Fruit fly (Drosophila melanogaster) whole organism, embryonic: ENCODE measurements around the gene Ku80.

Source experiments
- Antp ChIP-seq: fragments of 200-800 bp; sonication (Bioruptor generic); optimal IDR thresholded peaks from 3 replicates; lab custom pipeline; 2016; ENCODE audit warnings: missing biosample characterization, missing genetic modification characterization
- BEAF-32 ChIP-seq: fragments of 200-800 bp; sonication (Bioruptor generic); optimal IDR thresholded peaks from 3 replicates; lab custom pipeline; 2017; ENCODE audit warnings: missing biosample characterization, missing genetic modification characterization, mild to moderate bottlenecking, moderate library complexity, missing genetic modification reagents
- Bdp1 ChIP-seq: fragments of 200-800 bp; sonication (Bioruptor generic); optimal IDR thresholded peaks from 3 replicates; lab custom pipeline; 2016; ENCODE audit warnings: missing biosample characterization, missing genetic modification characterization
- Bgb ChIP-seq: fragments of 200-800 bp; sonication (Bioruptor generic); IDR thresholded peaks from 2 replicates; pipeline ENCODE4 v1.3.6; 2022; ENCODE audit warnings: missing biosample characterization, missing genetic modification characterization; ENCODE audit not compliant: partially characterized antibody
- CG10147 ChIP-seq: fragments of 200-800 bp; sonication (Bioruptor generic); optimal IDR thresholded peaks from 2 replicates; lab custom pipeline; 2019; ENCODE audit warnings: missing biosample characterization, mild to moderate bottlenecking, missing genetic modification characterization, moderate library complexity
- CG1024 ChIP-seq: fragments of 200-800 bp; sonication (Bioruptor generic); IDR thresholded peaks from 2 replicates; pipeline ENCODE4 v1.3.6; 2022; ENCODE audit warnings: missing biosample characterization, missing genetic modification characterization
- CG10979 ChIP-seq: fragments of 200-800 bp; sonication (Bioruptor generic); optimal IDR thresholded peaks from 2 replicates; lab custom pipeline; 2018; ENCODE audit warnings: missing biosample characterization, mild to moderate bottlenecking, missing genetic modification characterization, moderate library complexity
- CG12104 ChIP-seq: fragments of 200-800 bp; sonication (Bioruptor generic); optimal IDR thresholded peaks from 3 replicates; lab custom pipeline; 2016; ENCODE audit warnings: missing biosample characterization, missing genetic modification characterization
- CG12942 ChIP-seq: fragments of 200-800 bp; sonication (Bioruptor generic); optimal IDR thresholded peaks from 3 replicates; lab custom pipeline; 2016; ENCODE audit warnings: missing biosample characterization, missing genetic modification characterization
- CG14014 ChIP-seq: fragments of 200-800 bp; sonication (Bioruptor generic); IDR thresholded peaks from 2 replicates; pipeline ENCODE4 v1.3.6; 2022; ENCODE audit warnings: missing biosample characterization, missing genetic modification characterization
- CG14441 ChIP-seq: fragments of 200-800 bp; sonication (Bioruptor generic); IDR thresholded peaks from 2 replicates; pipeline ENCODE4 v1.3.6; 2022; ENCODE audit warnings: missing biosample characterization, missing genetic modification characterization
- CG15073 ChIP-seq: fragments of 200-800 bp; sonication (Bioruptor generic); optimal IDR thresholded peaks from 2 replicates; lab custom pipeline; 2016; ENCODE audit warnings: missing biosample characterization, missing genetic modification characterization
- CG2129 ChIP-seq: fragments of 200-800 bp; sonication (Bioruptor generic); IDR thresholded peaks from 2 replicates; pipeline ENCODE4 v1.3.6; 2022; ENCODE audit warnings: missing biosample characterization, missing genetic modification characterization; ENCODE audit not compliant: partially characterized antibody
- CG32772 ChIP-seq: fragments of 200-800 bp; sonication (Bioruptor generic); IDR thresholded peaks from 2 replicates; pipeline ENCODE4 v1.3.6; 2022; ENCODE audit warnings: missing biosample characterization, missing genetic modification characterization
- CG34224 ChIP-seq: fragments of 200-800 bp; sonication (Bioruptor generic); IDR thresholded peaks from 3 replicates; pipeline ENCODE4 v1.3.6; 2022; ENCODE audit warnings: missing biosample characterization, missing genetic modification characterization; ENCODE audit not compliant: partially characterized antibody
- CG3726 ChIP-seq: fragments of 200-800 bp; sonication (Bioruptor generic); IDR thresholded peaks from 3 replicates; pipeline ENCODE4, ENCODE4 v1.3.6; 2022; ENCODE audit warnings: missing biosample characterization, missing genetic modification characterization
- CG42726 ChIP-seq: fragments of 200-800 bp; sonication (Bioruptor generic); IDR thresholded peaks from 2 replicates; pipeline ENCODE4 v1.3.6; 2022; ENCODE audit warnings: missing biosample characterization, missing genetic modification characterization; ENCODE audit not compliant: partially characterized antibody
- CG4424 ChIP-seq: fragments of 200-800 bp; sonication (Bioruptor generic); optimal IDR thresholded peaks from 3 replicates; lab custom pipeline; 2016; ENCODE audit warnings: missing biosample characterization, missing genetic modification characterization
- CG4854 ChIP-seq: fragments of 200-800 bp; sonication (Bioruptor generic); optimal IDR thresholded peaks from 2 replicates; lab custom pipeline; 2016; ENCODE audit warnings: missing biosample characterization, missing genetic modification characterization, inconsistent platforms
- CG5245 ChIP-seq: fragments of 200-800 bp; sonication (Bioruptor generic); optimal IDR thresholded peaks from 3 replicates; lab custom pipeline; 2016; ENCODE audit warnings: missing biosample characterization, missing genetic modification characterization
- CG7928 ChIP-seq: fragments of 200-800 bp; sonication (Bioruptor generic); optimal IDR thresholded peaks from 2 replicates; lab custom pipeline; 2017; ENCODE audit warnings: missing biosample characterization, mild to moderate bottlenecking, missing genetic modification characterization
- CTCF ChIP-seq: fragments of 200-800 bp; sonication (Bioruptor generic); optimal IDR thresholded peaks from 2 replicates; lab custom pipeline; 2017; ENCODE audit warnings: missing biosample characterization, mild to moderate bottlenecking, missing genetic modification characterization, moderate library complexity
- Deaf1 ChIP-seq: fragments of 200-800 bp; optimal IDR thresholded peaks from 3 replicates; lab custom pipeline; 2019; ENCODE audit warnings: missing biosample characterization, mild to moderate bottlenecking, missing genetic modification characterization, moderate library complexity
- Dip3 ChIP-seq: fragments of 200-800 bp; sonication (Bioruptor generic); optimal IDR thresholded peaks from 3 replicates; lab custom pipeline; 2016; ENCODE audit warnings: missing biosample characterization, missing genetic modification characterization
- E2f1 ChIP-seq: fragments of 200-800 bp; sonication (Bioruptor generic); IDR thresholded peaks from 2 replicates; pipeline ENCODE4 v1.3.6; 2022; ENCODE audit warnings: missing biosample characterization, missing genetic modification characterization
- E2f2 ChIP-seq: fragments of 200-800 bp; sonication (Bioruptor generic); IDR thresholded peaks from 2 replicates; pipeline ENCODE4 v1.3.6; 2022; ENCODE audit warnings: missing biosample characterization, missing genetic modification characterization
- HmgZ ChIP-seq: fragments of 200-800 bp; sonication (Bioruptor generic); optimal IDR thresholded peaks from 2 replicates; lab custom pipeline; 2018; ENCODE audit warnings: missing biosample characterization, mild to moderate bottlenecking, missing genetic modification characterization
- Kr ChIP-seq: fragments of 200-800 bp; sonication (Bioruptor generic); optimal IDR thresholded peaks from 2 replicates; lab custom pipeline; 2017; ENCODE audit warnings: missing biosample characterization, mild to moderate bottlenecking, missing genetic modification characterization
- Med ChIP-seq: fragments of 200-800 bp; sonication (Bioruptor generic); peaks from one replicate; lab custom pipeline; 2016; ENCODE audit warnings: missing biosample characterization, missing genetic modification characterization, mild to moderate bottlenecking, inconsistent platforms, moderate library complexity
- Sin3A ChIP-seq: fragments of >200 bp; optimal IDR thresholded peaks from 2 replicates; lab custom pipeline; 2018
- Six4 ChIP-seq: fragments of 200-800 bp; sonication (Bioruptor generic); optimal IDR thresholded peaks from 2 replicates; lab custom pipeline; 2016; ENCODE audit warnings: missing biosample characterization, missing genetic modification characterization
- Trl ChIP-seq, 3 experiments: fragments of >200 bp in 2 of 3; fragments of 200-800 bp in 1 of 3; sonication (Bioruptor generic) in 1 of 3; optimal IDR thresholded peaks; 2 replicates in 1 of 3; 3 replicates in 2 of 3; lab custom pipeline; 2016 to 2017; ENCODE audit warnings: missing biosample characterization in 1 of 3, missing genetic modification characterization in 1 of 3
- aop ChIP-seq: fragments of 200-800 bp; sonication (Bioruptor generic); IDR thresholded peaks from 2 replicates; pipeline ENCODE4 v1.3.6; 2022; ENCODE audit warnings: missing biosample characterization, missing genetic modification characterization
- btn ChIP-seq: fragments of 200-800 bp; sonication (Bioruptor generic); optimal IDR thresholded peaks from 2 replicates; lab custom pipeline; 2016; ENCODE audit warnings: missing biosample characterization, missing genetic modification characterization
- cato ChIP-seq: fragments of 200-800 bp; sonication (Bioruptor generic); optimal IDR thresholded peaks from 2 replicates; lab custom pipeline; 2016; ENCODE audit warnings: missing biosample characterization, missing genetic modification characterization, borderline replicate concordance
- dmrt99B ChIP-seq: fragments of 200-800 bp; sonication (Bioruptor generic); optimal IDR thresholded peaks from 2 replicates; lab custom pipeline; 2018; ENCODE audit warnings: missing biosample characterization, mild to moderate bottlenecking, missing genetic modification characterization, moderate library complexity
- dpn ChIP-seq, 2 experiments: fragments of 200-800 bp; sonication (Bioruptor generic); optimal IDR thresholded peaks; 3 replicates each; lab custom pipeline; 2016; ENCODE audit warnings: missing biosample characterization in 2 of 2, missing genetic modification characterization in 2 of 2
- ewg ChIP-seq: fragments of 200-800 bp; sonication (Bioruptor generic); optimal IDR thresholded peaks from 3 replicates; lab custom pipeline; 2017; ENCODE audit warnings: mild to moderate bottlenecking, missing biosample characterization, missing genetic modification reagents, missing genetic modification characterization
- ftz-f1 ChIP-seq: fragments of 200-800 bp; sonication (Bioruptor generic); optimal IDR thresholded peaks from 2 replicates; lab custom pipeline; 2016; ENCODE audit warnings: missing biosample characterization, missing genetic modification characterization
- kni ChIP-seq: fragments of 200-800 bp; sonication (Bioruptor generic); optimal IDR thresholded peaks from 3 replicates; lab custom pipeline; 2017; ENCODE audit warnings: mild to moderate bottlenecking, missing biosample characterization, missing genetic modification reagents, missing genetic modification characterization
- onecut ChIP-seq: fragments of 200-800 bp; sonication (Bioruptor generic); IDR thresholded peaks from 2 replicates; pipeline ENCODE4 v1.3.6; 2022; ENCODE audit warnings: missing biosample characterization, missing genetic modification characterization
- p53 ChIP-seq: fragments of 200-800 bp; sonication (Bioruptor generic); optimal IDR thresholded peaks from 2 replicates; lab custom pipeline; 2016; ENCODE audit warnings: missing biosample characterization, missing genetic modification characterization
- stwl ChIP-seq: fragments of 200-800 bp; sonication (Bioruptor generic); optimal IDR thresholded peaks from 3 replicates; lab custom pipeline; 2018; ENCODE audit warnings: missing biosample characterization, mild to moderate bottlenecking, missing genetic modification characterization, moderate library complexity
- tio ChIP-seq: fragments of 200-800 bp; sonication (Bioruptor generic); optimal IDR thresholded peaks from 2 replicates; lab custom pipeline; 2017; ENCODE audit warnings: missing biosample characterization, missing genetic modification characterization, inconsistent platforms
- trem ChIP-seq: fragments of 200-800 bp; optimal IDR thresholded peaks from 3 replicates; lab custom pipeline; 2019; ENCODE audit warnings: missing biosample characterization, mild to moderate bottlenecking, missing genetic modification characterization, moderate library complexity
- unc-4 ChIP-seq: fragments of 200-800 bp; sonication (Bioruptor generic); IDR thresholded peaks from 2 replicates; pipeline ENCODE4 v1.3.6; 2022; ENCODE audit warnings: missing biosample characterization, missing genetic modification characterization; ENCODE audit not compliant: partially characterized antibody
- unpg ChIP-seq: fragments of 200-800 bp; sonication (Bioruptor generic); optimal IDR thresholded peaks from 3 replicates; lab custom pipeline; 2018; ENCODE audit warnings: missing biosample characterization, mild to moderate bottlenecking, missing genetic modification characterization, moderate library complexity
- wek ChIP-seq: fragments of 200-800 bp; sonication (Bioruptor generic); optimal IDR thresholded peaks from 3 replicates; lab custom pipeline; 2018; ENCODE audit warnings: missing biosample characterization, mild to moderate bottlenecking, missing genetic modification characterization, moderate library complexity
- zen2 ChIP-seq: fragments of 200-800 bp; sonication (Bioruptor generic); IDR thresholded peaks from 3 replicates; pipeline ENCODE4 v1.3.6; 2022; ENCODE audit warnings: missing biosample characterization, missing genetic modification characterization; ENCODE audit not compliant: partially characterized antibody

The Ku80 gene

DNA sequence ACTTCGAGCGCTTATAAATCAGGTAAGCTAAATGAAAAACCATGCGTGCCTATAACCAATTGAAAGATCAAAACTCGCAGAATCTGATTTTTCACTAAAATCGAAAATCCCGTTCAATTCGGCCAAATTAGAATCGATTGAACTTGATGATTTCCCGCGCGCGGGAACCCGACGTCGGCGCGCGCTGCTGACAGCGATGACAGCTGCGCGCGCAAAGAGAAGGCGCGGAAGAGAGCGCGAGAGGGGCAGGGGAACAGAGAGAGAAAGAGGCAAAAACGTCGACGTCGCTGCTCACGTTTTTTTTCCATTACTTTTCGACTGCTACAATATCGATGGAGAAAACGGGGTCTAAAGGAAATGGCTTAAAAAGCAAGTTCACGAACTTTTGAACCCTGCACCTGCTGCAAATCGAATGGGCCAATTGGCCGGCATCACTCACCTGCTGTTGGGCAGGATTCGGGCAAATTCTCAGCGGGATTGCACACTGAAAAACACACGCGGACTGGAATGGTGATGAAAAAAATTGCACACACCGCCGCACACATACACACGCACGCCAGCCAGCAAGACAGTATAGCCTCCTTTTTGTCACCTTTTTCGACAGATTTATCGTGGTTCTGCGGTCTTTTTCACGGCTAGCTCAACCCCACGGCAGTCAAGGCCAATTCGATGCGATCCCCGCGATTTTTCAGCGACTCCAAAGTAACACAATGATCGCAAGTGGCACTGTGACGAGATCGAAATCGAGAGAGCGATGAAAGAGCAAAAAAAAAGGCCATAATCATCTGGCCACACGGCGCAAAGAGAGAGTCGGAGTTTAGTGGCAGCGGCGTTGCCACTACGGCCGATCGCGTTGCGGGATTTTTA, 23.3 kb downstream of the Ku80 start, which contains the start of gene CycE (continued):
- TF ChIP-seq CG14441 (GFP tag; lab: Robert Waterston, UW) (no peak), dmrt99B (tag; lab: Kevin White, UChicago) (no peak), CG5245 (GFP tag; lab: Kevin White, UChicago) (no peak), CG7928 (no peak), Bgb (GFP tag; lab: Robert Waterston, UW) (no peak; the same call in 1 of the 2 replicates), CG34224 (GFP tag; lab: Robert Waterston, UW) (0 out of 3 replicates have a peak, but pooled peaks have one; percentile 7), Deaf1 (tag; lab: Kevin White, UChicago) (no peak), kni (GFP tag; lab: Kevin White, UChicago) (peak; percentile 12), E2f2 (GFP tag; lab: Robert Waterston, UW) (peak; percentile 96; the same call in 1 of the 2 replicates), CG10147 (GFP tag; lab: Kevin White, UChicago) (no peak), ftz-f1 (GFP tag; lab: Kevin White, UChicago) (no peak), CG12104 (GFP tag; lab: Kevin White, UChicago) (no peak), zen2 (GFP tag; lab: Robert Waterston, UW) (no peak), CG15073 (GFP tag; lab: Kevin White, UChicago) (no peak), CG4854 (GFP tag; lab: Kevin White, UChicago) (no peak), unpg (no peak), CG3726 (GFP tag; lab: Robert Waterston, UW) (no peak), stwl (tag; lab: Kevin White, UChicago) (peak; percentile 4), CG32772 (GFP tag; lab: Robert Waterston, UW) (no peak), onecut (no peak), btn (GFP tag; lab: Kevin White, UChicago) (no peak), Kr (GFP tag; lab: Kevin White, UChicago) (no peak), CG2129 (no peak), aop (GFP tag; lab: Robert Waterston, UW) (no peak), BEAF-32 (GFP tag; lab: Kevin White, UChicago) (no peak), wek (GFP tag; lab: Kevin White, UChicago) (no peak), ewg (GFP tag; lab: Kevin White, UChicago) (peak; percentile 34), Dip3 (no peak), Bdp1 (no peak), Six4 (no peak), p53 (GFP tag; lab: Kevin White, UChicago) (no peak), HmgZ (tag; lab: Kevin White, UChicago) (peak; percentile 2), tio (GFP tag; lab: Kevin White, UChicago) (no peak), CG10979 (no peak), CG42726 (GFP tag; lab: Robert Waterston, UW) (no peak), trem (no peak), Sin3A (lab: Kevin White, UChicago) (peak; percentile 82), E2f1 (GFP tag; lab: Robert Waterston, UW) (peak; percentile 92), cato (GFP tag; lab: Kevin White, UChicago) (no peak), CTCF (GFP tag; lab: Kevin White, UChicago) (no peak), Med (peak; percentile 61), Antp (GFP tag; lab: Kevin White, UChicago) (no peak), CG12942 (GFP tag; lab: Kevin White, UChicago) (no peak), Trl (optimal IDR thresholded peaks at IDR 0.05; lab: Kevin White, UChicago) (peak; percentile 79 to 83), Trl (GFP tag; optimal IDR thresholded peaks at IDR 0.05; lab: Kevin White, UChicago) (no peak), CG4424 (no peak), dpn (GFP tag; optimal IDR thresholded peaks at IDR 0.05; lab: Kevin White, UChicago) (no peak), CG14014 (no peak), unc-4 (GFP tag; lab: Robert Waterston, UW) (no peak), CG1024 (GFP tag; lab: Robert Waterston, UW) (no peak)
